Fruit fly (Drosophila melanogaster) whole organism, embryonic: Measurements from ENCODE around the gene Ugt316A1.
A peak's percentile ranks its signal among the peaks of the same experiment; 100 is the strongest.

Experiments used
- CG1024 ChIP-seq: fragments of 200-800 bp; sonication (Bioruptor generic); IDR thresholded peaks from 2 replicates; pipeline ENCODE4 v1.3.6; 2022; ENCODE audit warnings: missing biosample characterization, missing genetic modification characterization
- CG12942 ChIP-seq: fragments of 200-800 bp; sonication (Bioruptor generic); optimal IDR thresholded peaks from 3 replicates; lab custom pipeline; 2016; ENCODE audit warnings: missing biosample characterization, missing genetic modification characterization
- CG13894 ChIP-seq: fragments of 200-800 bp; sonication (Bioruptor generic); optimal IDR thresholded peaks from 3 replicates; lab custom pipeline; 2018; ENCODE audit warnings: missing biosample characterization, mild to moderate bottlenecking, missing genetic modification characterization, moderate library complexity
- CG16779 ChIP-seq: fragments of 200-800 bp; sonication (Bioruptor generic); IDR thresholded peaks from 2 replicates; pipeline ENCODE4 v1.3.6; 2022; ENCODE audit warnings: missing biosample characterization, missing genetic modification characterization
- CG16813 ChIP-seq: fragments of 200-800 bp; sonication (Bioruptor generic); IDR thresholded peaks from 3 replicates; pipeline ENCODE4 v1.3.6; 2022; ENCODE audit warnings: missing biosample characterization, missing genetic modification characterization; ENCODE audit not compliant: partially characterized antibody
- CG2129 ChIP-seq: fragments of 200-800 bp; sonication (Bioruptor generic); IDR thresholded peaks from 2 replicates; pipeline ENCODE4 v1.3.6; 2022; ENCODE audit warnings: missing biosample characterization, missing genetic modification characterization; ENCODE audit not compliant: partially characterized antibody
- CG30403 ChIP-seq: fragments of 200-800 bp; sonication (Bioruptor generic); optimal IDR thresholded peaks from 3 replicates; lab custom pipeline; 2016; ENCODE audit warnings: missing biosample characterization, missing genetic modification characterization
- CG42726 ChIP-seq: fragments of 200-800 bp; sonication (Bioruptor generic); IDR thresholded peaks from 2 replicates; pipeline ENCODE4 v1.3.6; 2022; ENCODE audit warnings: missing biosample characterization, missing genetic modification characterization; ENCODE audit not compliant: partially characterized antibody
- CG4404 ChIP-seq: fragments of 200-800 bp; sonication (Bioruptor generic); IDR thresholded peaks from 2 replicates; pipeline ENCODE4 v1.3.6; 2022; ENCODE audit warnings: missing biosample characterization, missing genetic modification characterization
- CG4424 ChIP-seq: fragments of 200-800 bp; sonication (Bioruptor generic); optimal IDR thresholded peaks from 3 replicates; lab custom pipeline; 2016; ENCODE audit warnings: missing biosample characterization, missing genetic modification characterization
- CG6791 ChIP-seq: fragments of 200-800 bp; sonication (Bioruptor generic); IDR thresholded peaks from 3 replicates; pipeline ENCODE4 v1.3.6; 2022; ENCODE audit warnings: missing biosample characterization, missing genetic modification characterization; ENCODE audit not compliant: partially characterized antibody
- CG7372 ChIP-seq: fragments of 200-800 bp; sonication (Bioruptor generic); IDR thresholded peaks from 2 replicates; pipeline ENCODE4 v1.3.6; 2022; ENCODE audit warnings: missing biosample characterization, missing genetic modification characterization
- CG7556 ChIP-seq: fragments of 200-800 bp; sonication (Bioruptor generic); optimal IDR thresholded peaks from 2 replicates; lab custom pipeline; 2017; ENCODE audit warnings: missing biosample characterization, mild to moderate bottlenecking, missing genetic modification characterization
- CG7963 ChIP-seq: fragments of 200-800 bp; sonication (Bioruptor generic); IDR thresholded peaks from 3 replicates; pipeline ENCODE4 v1.3.6; 2022; ENCODE audit warnings: missing biosample characterization, missing genetic modification characterization; ENCODE audit not compliant: partially characterized antibody
- CG9609 ChIP-seq: fragments of 200-800 bp; sonication (Bioruptor generic); optimal IDR thresholded peaks from 3 replicates; lab custom pipeline; 2016; ENCODE audit warnings: missing biosample characterization, missing genetic modification characterization
- CG9932 ChIP-seq: fragments of 200-800 bp; sonication (Bioruptor generic); IDR thresholded peaks from 2 replicates; pipeline ENCODE4 v1.3.6; 2022; ENCODE audit warnings: missing biosample characterization, missing genetic modification characterization
- E2f1 ChIP-seq: fragments of 200-800 bp; sonication (Bioruptor generic); IDR thresholded peaks from 2 replicates; pipeline ENCODE4 v1.3.6; 2022; ENCODE audit warnings: missing biosample characterization, missing genetic modification characterization
- Elba2 ChIP-seq: fragments of 200-800 bp; sonication (Bioruptor generic); optimal IDR thresholded peaks from 3 replicates; lab custom pipeline; 2016; ENCODE audit warnings: missing biosample characterization, missing genetic modification characterization
- Gug ChIP-seq: fragments of 200-800 bp; sonication (Bioruptor generic); IDR thresholded peaks from 4 replicates; pipeline ENCODE4 v1.3.6; 2022; ENCODE audit warnings: missing biosample characterization, missing genetic modification characterization
- H15 ChIP-seq: fragments of 200-800 bp; sonication (Bioruptor generic); IDR thresholded peaks from 3 replicates; pipeline ENCODE4 v1.3.6; 2022; ENCODE audit warnings: missing biosample characterization, missing genetic modification characterization
- HmgD ChIP-seq: fragments of 200-800 bp; sonication (Bioruptor generic); optimal IDR thresholded peaks from 3 replicates; lab custom pipeline; 2016; ENCODE audit warnings: missing biosample characterization, missing genetic modification characterization
- Lim3 ChIP-seq: fragments of 200-800 bp; sonication (Bioruptor generic); IDR thresholded peaks from 2 replicates; pipeline ENCODE4 v1.3.6; 2022; ENCODE audit warnings: missing biosample characterization, missing genetic modification characterization
- Max ChIP-seq: fragments of 200-800 bp; sonication (Bioruptor generic); optimal IDR thresholded peaks from 2 replicates; lab custom pipeline; 2016; ENCODE audit warnings: missing biosample characterization, mild to moderate bottlenecking, missing genetic modification characterization
- Meics ChIP-seq: fragments of 200-800 bp; sonication (Bioruptor generic); optimal IDR thresholded peaks from 2 replicates; lab custom pipeline; 2017; ENCODE audit warnings: missing biosample characterization, mild to moderate bottlenecking, missing genetic modification characterization
- Nf-YC ChIP-seq: fragments of 200-800 bp; optimal IDR thresholded peaks from 3 replicates; lab custom pipeline; 2019; ENCODE audit warnings: missing biosample characterization, mild to moderate bottlenecking, missing genetic modification characterization, moderate library complexity
- Optix ChIP-seq: fragments of 200-800 bp; sonication (Bioruptor generic); IDR thresholded peaks from 3 replicates; pipeline ENCODE4 v1.3.6; 2022; ENCODE audit warnings: missing biosample characterization, missing genetic modification characterization
- Ptx1 ChIP-seq: fragments of 200-800 bp; sonication (Bioruptor generic); IDR thresholded peaks from 2 replicates; pipeline ENCODE4 v1.3.6; 2022; ENCODE audit warnings: missing biosample characterization, missing genetic modification characterization
- Sox102F ChIP-seq: fragments of 200-800 bp; sonication (Bioruptor generic); optimal IDR thresholded peaks from 2 replicates; lab custom pipeline; 2018; ENCODE audit warnings: missing biosample characterization, mild to moderate bottlenecking, missing genetic modification characterization, moderate library complexity
- ac ChIP-seq: fragments of 200-800 bp; sonication (Bioruptor generic); optimal IDR thresholded peaks from 3 replicates; lab custom pipeline; 2017; ENCODE audit warnings: missing biosample characterization, mild to moderate bottlenecking, missing genetic modification characterization
- aop ChIP-seq: fragments of 200-800 bp; sonication (Bioruptor generic); IDR thresholded peaks from 2 replicates; pipeline ENCODE4 v1.3.6; 2022; ENCODE audit warnings: missing biosample characterization, missing genetic modification characterization
- bigmax ChIP-seq: fragments of 200-800 bp; sonication (Bioruptor generic); optimal IDR thresholded peaks from 2 replicates; lab custom pipeline; 2018; ENCODE audit warnings: missing biosample characterization, mild to moderate bottlenecking, missing genetic modification characterization
- caup ChIP-seq: fragments of 200-800 bp; sonication (Bioruptor generic); optimal IDR thresholded peaks from 3 replicates; lab custom pipeline; 2017; ENCODE audit warnings: missing biosample characterization, mild to moderate bottlenecking, missing genetic modification characterization, moderate library complexity; ENCODE audit not compliant: severe bottlenecking
- chn ChIP-seq: fragments of 200-800 bp; sonication (Bioruptor generic); optimal IDR thresholded peaks from 2 replicates; lab custom pipeline; 2016; ENCODE audit warnings: missing biosample characterization, missing genetic modification characterization
- ci ChIP-seq: fragments of 200-800 bp; sonication (Bioruptor generic); IDR thresholded peaks from 3 replicates; pipeline ENCODE4 v1.3.6; 2022; ENCODE audit warnings: missing biosample characterization, missing genetic modification characterization
- dmrt99B ChIP-seq: fragments of 200-800 bp; sonication (Bioruptor generic); optimal IDR thresholded peaks from 2 replicates; lab custom pipeline; 2018; ENCODE audit warnings: missing biosample characterization, mild to moderate bottlenecking, missing genetic modification characterization, moderate library complexity
- fru ChIP-seq: fragments of >200 bp; optimal IDR thresholded peaks from 2 replicates; lab custom pipeline; 2017
- gcm2 ChIP-seq: fragments of 200-800 bp; sonication (Bioruptor generic); optimal IDR thresholded peaks from 2 replicates; lab custom pipeline; 2016; ENCODE audit warnings: missing biosample characterization, missing genetic modification characterization
- hbn ChIP-seq: fragments of 200-800 bp; sonication (Bioruptor generic); IDR thresholded peaks from 2 replicates; pipeline ENCODE4 v1.3.6; 2022; ENCODE audit warnings: missing biosample characterization, missing genetic modification characterization; ENCODE audit not compliant: partially characterized antibody
- lab ChIP-seq: fragments of 200-800 bp; sonication (Bioruptor generic); optimal IDR thresholded peaks from 3 replicates; lab custom pipeline; 2017; ENCODE audit warnings: missing biosample characterization, missing genetic modification characterization, mild to moderate bottlenecking, moderate library complexity, missing genetic modification reagents
- lola ChIP-seq, 3 experiments: fragments of >200 bp in 2 of 3; fragments of 200-800 bp in 1 of 3; sonication (Bioruptor generic) in 1 of 3; optimal IDR thresholded peaks; 2 replicates each; lab custom pipeline; 2017 to 2019; ENCODE audit warnings: missing biosample characterization in 3 of 3, missing genetic modification characterization in 3 of 3, mild to moderate bottlenecking in 1 of 3, moderate library complexity in 1 of 3
- phol ChIP-seq: fragments of 200-800 bp; sonication (Bioruptor generic); optimal IDR thresholded peaks from 3 replicates; lab custom pipeline; 2018; ENCODE audit warnings: missing biosample characterization, mild to moderate bottlenecking, missing genetic modification characterization, moderate library complexity
- repo ChIP-seq: fragments of 200-800 bp; sonication (Bioruptor generic); optimal IDR thresholded peaks from 2 replicates; lab custom pipeline; 2016; ENCODE audit warnings: missing biosample characterization, missing genetic modification characterization
- row ChIP-seq: fragments of 200-800 bp; sonication (Bioruptor generic); IDR thresholded peaks from 3 replicates; pipeline ENCODE4 v1.3.6; 2022; ENCODE audit warnings: missing biosample characterization, missing genetic modification characterization
- scrt ChIP-seq: fragments of 200-800 bp; sonication (Bioruptor generic); optimal IDR thresholded peaks from 2 replicates; lab custom pipeline; 2018; ENCODE audit warnings: missing biosample characterization, mild to moderate bottlenecking, missing genetic modification characterization, moderate library complexity
- sens ChIP-seq: fragments of 200-800 bp; sonication (Bioruptor generic); peaks from one replicate; lab custom pipeline; 2016; ENCODE audit warnings: missing biosample characterization, missing genetic modification characterization
- sob ChIP-seq: fragments of 200-800 bp; sonication (Bioruptor generic); IDR thresholded peaks from 2 replicates; pipeline ENCODE4 v1.3.6; 2022; ENCODE audit warnings: missing biosample characterization, missing genetic modification characterization
- sr ChIP-seq: fragments of 200-800 bp; sonication (Bioruptor generic); IDR thresholded peaks from 3 replicates; pipeline ENCODE4 v1.3.6; 2022; ENCODE audit warnings: missing biosample characterization, missing genetic modification characterization
- tll ChIP-seq, 2 experiments: fragments of 200-800 bp in 1 of 2; fragments of >200 bp in 1 of 2; sonication (Bioruptor generic) in 1 of 2; optimal IDR thresholded peaks; 2 replicates each; lab custom pipeline; 2017 to 2019; ENCODE audit warnings: missing biosample characterization in 2 of 2, missing genetic modification characterization in 2 of 2, mild to moderate bottlenecking in 1 of 2, moderate library complexity in 1 of 2
- zen ChIP-seq: fragments of 200-800 bp; sonication (Bioruptor generic); optimal IDR thresholded peaks from 3 replicates; lab custom pipeline; 2018; ENCODE audit warnings: missing biosample characterization, mild to moderate bottlenecking, missing genetic modification characterization, moderate library complexity
- zfh1 ChIP-seq: fragments of 200-800 bp; sonication (Bioruptor generic); IDR thresholded peaks from 3 replicates; pipeline ENCODE4 v1.3.6; 2022; ENCODE audit warnings: missing biosample characterization, missing genetic modification characterization

The Ugt316A1 gene

dm6 chr3L:19080926-19081700 is 18.5 kb upstream of the Ugt316A1 start (continued):
- TF ChIP-seq chn (GFP tag; lab: Kevin White, UChicago) (no peak), bigmax (GFP tag; lab: Kevin White, UChicago) (no peak), CG4404 (no peak), phol (tag; lab: Kevin White, UChicago) (no peak), zen (tag; lab: Kevin White, UChicago) (no peak), Nf-YC (tag; lab: Kevin White, UChicago) (no peak), ci (GFP tag; lab: Robert Waterston, UW) (no peak), Gug (GFP tag; lab: Robert Waterston, UW) (no peak), Ptx1 (GFP tag; lab: Robert Waterston, UW) (no peak), tll (GFP tag; optimal IDR thresholded peaks at IDR 0.05; lab: Kevin White, UChicago) (peak in 1 of 2 experiments; percentile 50), ac (no peak), CG6791 (GFP tag; lab: Robert Waterston, UW) (peak; percentile 47; the same call in 1 of the 3 replicates), CG16813 (GFP tag; lab: Robert Waterston, UW) (no peak), CG13894 (no peak), Elba2 (GFP tag; lab: Kevin White, UChicago) (peak; percentile 50), CG16779 (GFP tag; lab: Robert Waterston, UW) (no peak), gcm2 (GFP tag; lab: Kevin White, UChicago) (no peak), Meics (GFP tag; lab: Kevin White, UChicago) (no peak), CG30403 (GFP tag; lab: Kevin White, UChicago) (no peak), lola (GFP tag; optimal IDR thresholded peaks at IDR 0.05; lab: Kevin White, UChicago) (no peak), Optix (no peak), Lim3 (GFP tag; lab: Robert Waterston, UW) (no peak), CG1024 (GFP tag; lab: Robert Waterston, UW) (no peak), caup (GFP tag; lab: Kevin White, UChicago) (no peak), CG9932 (no peak), CG42726 (no peak), lab (no peak), E2f1 (GFP tag; lab: Robert Waterston, UW) (no peak), Sox102F (GFP tag; lab: Kevin White, UChicago) (no peak), CG2129 (GFP tag; lab: Robert Waterston, UW) (no peak), HmgD (GFP tag; lab: Kevin White, UChicago) (no peak), zfh1 (GFP tag; lab: Robert Waterston, UW) (0 out of 3 replicates have a peak, but pooled peaks have one; percentile 9), aop (GFP tag; lab: Robert Waterston, UW) (no peak), CG9609 (GFP tag; lab: Kevin White, UChicago) (no peak), CG7556 (GFP tag; lab: Kevin White, UChicago) (no peak), sob (GFP tag; lab: Robert Waterston, UW) (no peak), CG4424 (GFP tag; lab: Kevin White, UChicago) (no peak), sens (GFP tag; lab: Kevin White, UChicago) (peak; percentile 79), Max (GFP tag; lab: Kevin White, UChicago) (no peak), fru (lab: Kevin White, UChicago) (no peak), CG7963 (GFP tag; lab: Robert Waterston, UW) (no peak), CG7372 (no peak), repo (GFP tag; lab: Kevin White, UChicago) (no peak), hbn (GFP tag; lab: Robert Waterston, UW) (0 out of 2 replicates have a peak, but pooled peaks have one; percentile 22), H15 (GFP tag; lab: Robert Waterston, UW) (no peak), CG12942 (GFP tag; lab: Kevin White, UChicago) (no peak), dmrt99B (no peak), row (GFP tag; lab: Robert Waterston, UW) (no peak), scrt (no peak), sr (GFP tag; lab: Robert Waterston, UW) (no peak)
